Worm (Caenorhabditis elegans) whole organism, L4 larva: Measurements from ENCODE around the gene W03G11.2.

Experiments
- ceh-82 ChIP-seq: sonication (generic microtip); optimal IDR thresholded peaks from 2 replicates; lab custom pipeline; 2017; ENCODE audit warnings: missing biosample characterization, missing genetic modification characterization
- duxl-1 ChIP-seq: sonication (generic microtip); optimal IDR thresholded peaks from 2 replicates; lab custom pipeline; 2016; ENCODE audit warnings: mild to moderate bottlenecking, missing genetic modification characterization, moderate library complexity, missing compliant biosample characterization; ENCODE audit not compliant: poor library complexity
- hif-1 ChIP-seq, 2 experiments: sonication (generic microtip); optimal IDR thresholded peaks; 2 replicates each; lab custom pipeline; 2016 to 2017; ENCODE audit warnings: missing compliant biosample characterization in 2 of 2, missing genetic modification characterization in 2 of 2, missing genetic modification reagents in 2 of 2, missing genotype in 2 of 2, mild to moderate bottlenecking in 1 of 2
- lin-39 ChIP-seq: fragments of 150-350 bp; optimal IDR thresholded peaks from 2 replicates; lab custom pipeline; 2014; ENCODE audit warnings: missing biosample characterization, missing genetic modification reagents, missing genetic modification characterization
- nhr-111 ChIP-seq: fragments of 200-800 bp; sonication (Bioruptor generic); optimal IDR thresholded peaks from 2 replicates; lab custom pipeline; 2018; ENCODE audit warnings: mild to moderate bottlenecking, missing genetic modification characterization, missing compliant biosample characterization
- nhr-77 ChIP-seq: fragments of 150-350 bp; optimal IDR thresholded peaks from 2 replicates; lab custom pipeline; 2014; ENCODE audit warnings: missing biosample characterization, missing genetic modification characterization
- spr-1 ChIP-seq: sonication (generic microtip); optimal IDR thresholded peaks from 2 replicates; lab custom pipeline; 2016; ENCODE audit warnings: mild to moderate bottlenecking, missing genetic modification characterization, missing compliant biosample characterization
- tra-1 ChIP-seq: fragments of 200-800 bp; sonication (Bioruptor generic); IDR thresholded peaks from 2 replicates; pipeline ENCODE4 v1.3.6; 2022; ENCODE audit warnings: missing genetic modification reagents, missing genetic modification characterization, missing compliant biosample characterization
- unc-62 ChIP-seq, 3 experiments: fragments of 150-350 bp in 1 of 3; sonication (generic microtip); optimal IDR thresholded peaks in 2 of 3; peaks in 1 of 3; 1 replicate in 1 of 3; 2 replicates in 2 of 3; lab custom pipeline; 2014 to 2017; ENCODE audit warnings: missing biosample characterization in 3 of 3, missing genetic modification characterization in 3 of 3, missing genetic modification reagents in 3 of 3, missing genotype in 1 of 3
- zag-1 ChIP-seq: fragments of 150-350 bp; optimal IDR thresholded peaks from 2 replicates; lab custom pipeline; 2014; ENCODE audit warnings: missing biosample characterization, missing genetic modification characterization
- zip-11 ChIP-seq: fragments of 200-800 bp; sonication (Bioruptor generic); IDR thresholded peaks from 2 replicates; pipeline ENCODE4 v1.3.6; 2022; ENCODE audit warnings: missing genetic modification characterization, missing compliant biosample characterization
- ztf-7 ChIP-seq: fragments of 150-350 bp; optimal IDR thresholded peaks from 2 replicates; lab custom pipeline; 2014; ENCODE audit warnings: missing biosample characterization, missing genetic modification characterization

DNA sequence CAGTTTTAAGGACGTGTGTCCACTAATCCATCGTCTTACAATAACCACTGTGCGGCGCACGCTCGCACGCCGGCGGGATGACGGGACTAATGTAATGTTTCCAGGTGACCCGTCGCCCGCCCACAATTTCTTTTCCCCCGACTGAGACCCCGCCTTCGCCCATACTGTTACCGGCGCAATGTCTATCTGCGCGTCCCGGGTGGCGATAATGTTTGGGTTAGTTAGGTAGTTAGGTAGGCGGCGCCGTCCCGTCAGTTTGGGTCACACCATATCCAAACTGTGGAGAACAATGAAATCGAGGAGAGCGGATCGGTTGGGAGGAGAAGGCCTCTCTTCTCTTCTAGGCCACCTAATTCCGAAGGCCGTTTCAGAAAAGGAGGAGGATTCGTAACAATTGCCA lies 22.1 kb downstream of the W03G11.2 start:
- TF ChIP-seq nhr-77 (tag; lab: Kevin White, UChicago) (no peak), tra-1 (GFP tag; lab: Robert Waterston, UW) (no peak), unc-62 (GFP tag; optimal IDR thresholded peaks at IDR 0.05 in 1 of 2; lab: Kevin White, UChicago) (no peak), unc-62 (tag; optimal IDR thresholded peaks at IDR 0.05; lab: Kevin White, UChicago) (no peak), ceh-82 (tag; lab: Kevin White, UChicago) (no peak), spr-1 (tag; lab: Kevin White, UChicago) (no peak), hif-1 (tag; optimal IDR thresholded peaks at IDR 0.05; lab: Kevin White, UChicago) (no peak), zag-1 (tag; lab: Kevin White, UChicago) (no peak), lin-39 (tag; lab: Kevin White, UChicago) (no peak), duxl-1 (no peak), nhr-111 (GFP tag; lab: Kevin White, UChicago) (no peak), zip-11 (GFP tag; lab: Robert Waterston, UW) (no peak), ztf-7 (tag; lab: Kevin White, UChicago) (no peak)
